Worm (Caenorhabditis elegans): Measurements from ENCODE around the gene srj-1.
A peak's percentile ranks its signal among the peaks of the same experiment; 100 is the strongest.

srj-1 gene

DNA sequence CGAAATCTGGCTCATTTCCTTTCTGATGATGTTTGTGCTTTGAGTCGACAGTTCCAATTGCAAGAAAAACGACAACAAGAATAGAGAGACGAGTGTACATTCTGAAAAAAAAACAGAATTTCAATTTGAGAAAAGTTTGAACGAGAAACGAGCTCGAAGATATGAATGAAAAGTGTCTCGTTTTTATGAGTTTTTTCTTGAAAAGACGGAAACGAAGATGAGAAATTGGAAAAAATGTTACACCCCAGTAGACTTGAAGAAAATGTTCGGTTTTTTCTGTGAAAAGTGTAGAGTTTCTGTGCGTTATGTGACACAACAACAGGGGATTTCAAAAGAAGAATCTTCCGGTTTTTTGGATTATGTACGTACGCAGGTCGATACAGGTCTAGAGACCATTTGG is 42.2 kb downstream of the srj-1 start, which contains the start of gene srlf-31:
Gene srlf-31 (minus strand): TSS at position 101 of the 400 bp plus-strand sequence.
- TF ChIP-seq madf-9 (GFP tag; conservative IDR thresholded peaks at IDR 0.05) (no peak), ama-1 (optimal IDR thresholded peaks at IDR 0.05) (no peak), fkh-10 (GFP tag; optimal IDR thresholded peaks at IDR 0.05) (no peak), lin-1 (GFP tag; IDR thresholded peaks at IDR 0.05) (no peak), duxl-1 (tag; optimal IDR thresholded peaks at IDR 0.05; ENCODE audit: poor library complexity) (no peak), fos-1 (tag; optimal IDR thresholded peaks at IDR 0.05) (no peak), zip-11 (GFP tag; IDR thresholded peaks at IDR 0.05) (no peak), ceh-62 (tag; optimal IDR thresholded peaks at IDR 0.05) (no peak), hlh-11 (tag; optimal IDR thresholded peaks at IDR 0.05) (no peak)

DNA sequence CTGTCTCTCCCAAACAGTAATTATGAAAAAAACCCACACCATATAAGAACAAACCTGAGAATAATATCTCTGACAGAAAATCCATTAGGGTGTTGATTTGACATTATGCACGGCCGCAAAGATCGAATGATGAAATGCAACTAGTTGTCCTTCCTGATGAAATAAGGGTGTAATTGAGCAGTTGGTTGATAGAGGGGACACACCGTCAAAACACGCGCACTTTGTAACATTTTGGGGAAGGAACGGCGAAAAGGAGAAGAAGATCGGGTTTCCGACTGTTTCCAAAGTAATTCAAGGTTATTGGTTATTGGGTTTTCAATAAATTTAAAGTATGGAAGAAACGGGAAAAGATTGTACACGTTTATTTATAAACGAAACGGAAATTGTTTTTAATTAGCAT is 43.2 kb downstream of the srj-1 start, which contains the start of gene ZK822.1:
Gene ZK822.1 (minus strand): TSS at position 121 of the 400 bp plus-strand sequence.
- no peak for TF ChIP-seq ceh-32 (tag; optimal IDR thresholded peaks at IDR 0.05; ENCODE audit: poor library complexity)
- TF ChIP-seq vab-7 (GFP tag; IDR thresholded peaks at IDR 0.05), result no peak
- no peak for TF ChIP-seq madf-5 (GFP tag; IDR thresholded peaks at IDR 0.05)
- no peak for TF ChIP-seq pqm-1 (tag; optimal IDR thresholded peaks at IDR 0.05)

ce11 chrIV:11919067-11919466 is 46.2 kb downstream of the srj-1 start:
- TF ChIP-seq nhr-102 (tag; optimal IDR thresholded peaks at IDR 0.05) (no peak), aha-1 (tag) (peak; percentile 90)

ce11 chrIV:11917886-11918285 is 47.3 kb downstream of the srj-1 start:
- TF ChIP-seq pqm-1 (tag; optimal IDR thresholded peaks at IDR 0.05) (peak; percentile 71), unc-62 (GFP tag; optimal IDR thresholded peaks at IDR 0.05 in 1 of 2) (no peak), unc-62 (tag; optimal IDR thresholded peaks at IDR 0.05) (no peak), dve-1 (tag; optimal IDR thresholded peaks at IDR 0.05; ENCODE audit: insufficient read depth) (peak; percentile 72), mep-1 (tag; optimal IDR thresholded peaks at IDR 0.05) (peak; percentile 22), T26A8.4 (GFP tag; IDR thresholded peaks at IDR 0.05) (no peak), T20F7.1 (GFP tag; optimal IDR thresholded peaks at IDR 0.05) (peak; percentile 12), nhr-102 (tag; optimal IDR thresholded peaks at IDR 0.05) (no peak), nhr-28 (tag; optimal IDR thresholded peaks at IDR 0.05) (peak; percentile 54), mxl-2 (GFP tag; conservative IDR thresholded peaks at IDR 0.05) (no peak), php-3 (GFP tag; IDR thresholded peaks at IDR 0.05) (peak; percentile 54; the same call in 1 of the 2 replicates), aha-1 (tag) (peak; percentile 1), dmd-6 (GFP tag; IDR thresholded peaks at IDR 0.05) (peak; percentile 67), ztf-7 (tag; optimal IDR thresholded peaks at IDR 0.05) (no peak), daf-8 (GFP tag; IDR thresholded peaks at IDR 0.05) (no peak), hlh-11 (tag; optimal IDR thresholded peaks at IDR 0.05) (peak; percentile 38), duxl-1 (tag; optimal IDR thresholded peaks at IDR 0.05; ENCODE audit: poor library complexity) (no peak), ceh-20 (GFP tag; IDR thresholded peaks at IDR 0.05) (no peak), ctbp-1 (GFP tag; IDR thresholded peaks at IDR 0.05) (no peak), daf-16 (GFP tag; optimal IDR thresholded peaks at IDR 0.05) (no peak), daf-16 (tag; optimal IDR thresholded peaks at IDR 0.05) (peak; percentile 56)

ce11 chrIV:11916907-11917306 is 48.3 kb downstream of the srj-1 start, which contains the start of gene ZK822.10:
Gene ZK822.10, plus strand, starts transcription at chrIV:11917137.
- no peak for TF ChIP-seq nhr-76 (tag; optimal IDR thresholded peaks at IDR 0.05)
- TF ChIP-seq daf-19 (GFP tag; conservative IDR thresholded peaks at IDR 0.05), result no peak
- no peak for TF ChIP-seq hmg-1.1 (GFP tag; IDR thresholded peaks at IDR 0.05)
- no peak for TF ChIP-seq lin-15B (tag; optimal IDR thresholded peaks at IDR 0.05)
- TF ChIP-seq nhr-25 (tag; optimal IDR thresholded peaks at IDR 0.05; ENCODE audit: borderline replicate concordance, insufficient read depth), result no peak
- TF ChIP-seq madf-9 (GFP tag; conservative IDR thresholded peaks at IDR 0.05), result no peak
- TF ChIP-seq nhr-42 (GFP tag; IDR thresholded peaks at IDR 0.05), result no peak
- no peak for TF ChIP-seq nhr-111 (GFP tag; optimal IDR thresholded peaks at IDR 0.05)
- no peak for TF ChIP-seq egl-43 (GFP tag; IDR thresholded peaks at IDR 0.05)
- TF ChIP-seq gei-8 (GFP tag; optimal IDR thresholded peaks at IDR 0.05), result no peak
- peak; percentile 44 for TF ChIP-seq hlh-30 (tag; optimal IDR thresholded peaks at IDR 0.05; ENCODE audit: insufficient read depth)
- no peak for TF ChIP-seq zfp-2 (tag; optimal IDR thresholded peaks at IDR 0.05)
- no peak for TF ChIP-seq ceh-62 (tag; optimal IDR thresholded peaks at IDR 0.05)
- peak; percentile 86 for TF ChIP-seq nhr-28 (tag; optimal IDR thresholded peaks at IDR 0.05)
- TF ChIP-seq Y75B8A.6 (GFP tag; IDR thresholded peaks at IDR 0.05), result no peak
- no peak for TF ChIP-seq aly-2 (tag; optimal IDR thresholded peaks at IDR 0.05)
- TF ChIP-seq F49E8.2 (tag; optimal IDR thresholded peaks at IDR 0.05; ENCODE audit: borderline replicate concordance), result no peak
- no peak for TF ChIP-seq ces-1 (GFP tag; optimal IDR thresholded peaks at IDR 0.05)
